Fruit fly (Drosophila melanogaster) whole organism, embryonic: ENCODE measurements around the gene CG17646.
A peak's percentile ranks its signal among the peaks of the same experiment; 100 is the strongest.

Experiments
- Atf6 ChIP-seq: fragments of 200-800 bp; sonication (Bioruptor generic); IDR thresholded peaks from 2 replicates; pipeline ENCODE4 v1.3.6; 2022; ENCODE audit warnings: missing biosample characterization, missing genetic modification characterization
- Bdp1 ChIP-seq: fragments of 200-800 bp; sonication (Bioruptor generic); optimal IDR thresholded peaks from 3 replicates; lab custom pipeline; 2016; ENCODE audit warnings: missing biosample characterization, missing genetic modification characterization
- CG10321 ChIP-seq: fragments of 200-800 bp; sonication (Bioruptor generic); IDR thresholded peaks from 2 replicates; pipeline ENCODE4 v1.3.6; 2022; ENCODE audit warnings: missing biosample characterization, missing genetic modification characterization
- CG11398 ChIP-seq: fragments of 200-800 bp; sonication (Bioruptor generic); optimal IDR thresholded peaks from 2 replicates; lab custom pipeline; 2016; ENCODE audit warnings: missing biosample characterization, missing genetic modification characterization
- CG11456 ChIP-seq: fragments of 200-800 bp; sonication (Bioruptor generic); IDR thresholded peaks from 3 replicates; pipeline ENCODE4 v1.3.6; 2022; ENCODE audit warnings: missing biosample characterization, missing genetic modification characterization
- CG11696 ChIP-seq: fragments of 200-800 bp; sonication (Bioruptor generic); IDR thresholded peaks from 2 replicates; pipeline ENCODE4 v1.3.6; 2022; ENCODE audit warnings: missing biosample characterization, missing genetic modification characterization
- CG11723 ChIP-seq: fragments of 200-800 bp; sonication (Bioruptor generic); optimal IDR thresholded peaks from 2 replicates; lab custom pipeline; 2017; ENCODE audit warnings: missing biosample characterization, mild to moderate bottlenecking, missing genetic modification characterization
- CG12769 ChIP-seq: fragments of 200-800 bp; sonication (Bioruptor generic); optimal IDR thresholded peaks from 2 replicates; lab custom pipeline; 2019; ENCODE audit warnings: missing biosample characterization, mild to moderate bottlenecking, missing genetic modification characterization, moderate library complexity
- CG12942 ChIP-seq: fragments of 200-800 bp; sonication (Bioruptor generic); optimal IDR thresholded peaks from 3 replicates; lab custom pipeline; 2016; ENCODE audit warnings: missing biosample characterization, missing genetic modification characterization
- CG13123 ChIP-seq: fragments of 200-800 bp; sonication (Bioruptor generic); optimal IDR thresholded peaks from 2 replicates; lab custom pipeline; 2016; ENCODE audit warnings: missing biosample characterization, missing genetic modification characterization
- CG13775 ChIP-seq: fragments of 200-800 bp; sonication (Bioruptor generic); optimal IDR thresholded peaks from 3 replicates; lab custom pipeline; 2017; ENCODE audit warnings: missing biosample characterization, mild to moderate bottlenecking, missing genetic modification characterization
- CG13894 ChIP-seq: fragments of 200-800 bp; sonication (Bioruptor generic); optimal IDR thresholded peaks from 3 replicates; lab custom pipeline; 2018; ENCODE audit warnings: missing biosample characterization, mild to moderate bottlenecking, missing genetic modification characterization, moderate library complexity
- CG15011 ChIP-seq: fragments of 200-800 bp; sonication (Bioruptor generic); optimal IDR thresholded peaks from 3 replicates; lab custom pipeline; 2018; ENCODE audit warnings: missing biosample characterization, mild to moderate bottlenecking, missing genetic modification characterization
- CG18262 ChIP-seq: fragments of 200-800 bp; optimal IDR thresholded peaks from 3 replicates; lab custom pipeline; 2019; ENCODE audit warnings: missing biosample characterization, mild to moderate bottlenecking, missing genetic modification characterization, moderate library complexity
- CG2199 ChIP-seq: fragments of 200-800 bp; sonication (Bioruptor generic); IDR thresholded peaks from 3 replicates; pipeline ENCODE4 v1.3.6; 2022; ENCODE audit warnings: missing biosample characterization, missing genetic modification characterization
- CG2889 ChIP-seq: fragments of 200-800 bp; sonication (Bioruptor generic); IDR thresholded peaks from 3 replicates; pipeline ENCODE4 v1.3.6; 2022; ENCODE audit warnings: missing biosample characterization, missing genetic modification characterization
- CG30431 ChIP-seq: fragments of 200-800 bp; sonication (Bioruptor generic); optimal IDR thresholded peaks from 2 replicates; lab custom pipeline; 2017; ENCODE audit warnings: missing biosample characterization, missing genetic modification characterization
- CG32532 ChIP-seq: fragments of 200-800 bp; sonication (Bioruptor generic); IDR thresholded peaks from 2 replicates; pipeline ENCODE4 v1.3.6; 2022; ENCODE audit warnings: missing biosample characterization, missing genetic modification characterization
- CG4282 ChIP-seq: fragments of 200-800 bp; sonication (Bioruptor generic); optimal IDR thresholded peaks from 2 replicates; lab custom pipeline; 2016; ENCODE audit warnings: missing biosample characterization, missing genetic modification characterization
- CG4404 ChIP-seq: fragments of 200-800 bp; sonication (Bioruptor generic); IDR thresholded peaks from 2 replicates; pipeline ENCODE4 v1.3.6; 2022; ENCODE audit warnings: missing biosample characterization, missing genetic modification characterization
- CG4424 ChIP-seq: fragments of 200-800 bp; sonication (Bioruptor generic); optimal IDR thresholded peaks from 3 replicates; lab custom pipeline; 2016; ENCODE audit warnings: missing biosample characterization, missing genetic modification characterization
- CG4730 ChIP-seq: fragments of 200-800 bp; sonication (Bioruptor generic); IDR thresholded peaks from 2 replicates; pipeline ENCODE4 v1.3.6; 2022; ENCODE audit warnings: missing biosample characterization, missing genetic modification characterization
- CG4854 ChIP-seq: fragments of 200-800 bp; sonication (Bioruptor generic); optimal IDR thresholded peaks from 2 replicates; lab custom pipeline; 2016; ENCODE audit warnings: missing biosample characterization, missing genetic modification characterization, inconsistent platforms
- CG6765 ChIP-seq: fragments of 200-800 bp; sonication (Bioruptor generic); optimal IDR thresholded peaks from 3 replicates; lab custom pipeline; 2017; ENCODE audit warnings: missing biosample characterization, mild to moderate bottlenecking, missing genetic modification characterization
- CG8765 ChIP-seq: fragments of 200-800 bp; sonication (Bioruptor generic); IDR thresholded peaks from 2 replicates; pipeline ENCODE4 v1.3.6; 2022; ENCODE audit warnings: missing biosample characterization, missing genetic modification characterization
- CG9215 ChIP-seq: fragments of 200-800 bp; sonication (Bioruptor generic); IDR thresholded peaks from 2 replicates; pipeline ENCODE4 v1.3.6; 2022; ENCODE audit warnings: missing biosample characterization, missing genetic modification characterization
- CTCF ChIP-seq: fragments of 200-800 bp; sonication (Bioruptor generic); optimal IDR thresholded peaks from 2 replicates; lab custom pipeline; 2017; ENCODE audit warnings: missing biosample characterization, mild to moderate bottlenecking, missing genetic modification characterization, moderate library complexity
- CkIIα-i1 ChIP-seq: fragments of 200-800 bp; sonication (Bioruptor generic); IDR thresholded peaks from 2 replicates; pipeline ENCODE4 v1.3.6; 2022; ENCODE audit warnings: missing biosample characterization, missing genetic modification characterization
- Ets97D ChIP-seq: fragments of 200-800 bp; sonication (Bioruptor generic); optimal IDR thresholded peaks from 3 replicates; lab custom pipeline; 2016; ENCODE audit warnings: missing biosample characterization, missing genetic modification characterization
- Hey ChIP-seq: fragments of 200-800 bp; sonication (Bioruptor generic); optimal IDR thresholded peaks from 3 replicates; lab custom pipeline; 2018; ENCODE audit warnings: missing biosample characterization, mild to moderate bottlenecking, missing genetic modification characterization
- MBD-R2 ChIP-seq: fragments of 200-800 bp; sonication (Bioruptor generic); IDR thresholded peaks from 2 replicates; pipeline ENCODE4 v1.3.6; 2022; ENCODE audit warnings: missing biosample characterization, missing genetic modification characterization
- PHDP ChIP-seq: fragments of 200-800 bp; sonication (Bioruptor generic); optimal IDR thresholded peaks from 3 replicates; lab custom pipeline; 2018; ENCODE audit warnings: missing biosample characterization, mild to moderate bottlenecking, missing genetic modification characterization, moderate library complexity
- Sin3A ChIP-seq: fragments of >200 bp; optimal IDR thresholded peaks from 2 replicates; lab custom pipeline; 2018
- Six4 ChIP-seq: fragments of 200-800 bp; sonication (Bioruptor generic); optimal IDR thresholded peaks from 2 replicates; lab custom pipeline; 2016; ENCODE audit warnings: missing biosample characterization, missing genetic modification characterization
- Sry-δ ChIP-seq: fragments of 200-800 bp; sonication (Bioruptor generic); optimal IDR thresholded peaks from 2 replicates; lab custom pipeline; 2016; ENCODE audit warnings: missing biosample characterization, missing genetic modification characterization
- ab ChIP-seq: fragments of 200-800 bp; sonication (Bioruptor generic); optimal IDR thresholded peaks from 2 replicates; lab custom pipeline; 2016; ENCODE audit warnings: missing biosample characterization, missing genetic modification characterization
- aop ChIP-seq: fragments of 200-800 bp; sonication (Bioruptor generic); IDR thresholded peaks from 2 replicates; pipeline ENCODE4 v1.3.6; 2022; ENCODE audit warnings: missing biosample characterization, missing genetic modification characterization
- ash1 ChIP-seq: fragments of 200-800 bp; sonication (Bioruptor generic); optimal IDR thresholded peaks from 2 replicates; lab custom pipeline; 2018; ENCODE audit warnings: missing biosample characterization, mild to moderate bottlenecking, missing genetic modification characterization
- ato ChIP-seq: fragments of 200-800 bp; sonication (Bioruptor generic); IDR thresholded peaks from 2 replicates; pipeline ENCODE4 v1.3.6; 2022; ENCODE audit warnings: missing biosample characterization, missing genetic modification characterization; ENCODE audit not compliant: partially characterized antibody
- bcd ChIP-seq: fragments of 200-800 bp; sonication (Bioruptor generic); optimal IDR thresholded peaks from 2 replicates; lab custom pipeline; 2017; ENCODE audit warnings: missing biosample characterization, mild to moderate bottlenecking, missing genetic modification characterization
- crc ChIP-seq: fragments of 200-800 bp; sonication (Bioruptor generic); optimal IDR thresholded peaks from 2 replicates; lab custom pipeline; 2016; ENCODE audit warnings: missing biosample characterization, missing genetic modification characterization
- fd102C ChIP-seq: fragments of 200-800 bp; sonication (Bioruptor generic); optimal IDR thresholded peaks from 2 replicates; lab custom pipeline; 2018; ENCODE audit warnings: missing biosample characterization, mild to moderate bottlenecking, missing genetic modification characterization, moderate library complexity
- h ChIP-seq: fragments of >200 bp; optimal IDR thresholded peaks from 2 replicates; lab custom pipeline; 2017
- jigr1 ChIP-seq: fragments of 200-800 bp; sonication (Bioruptor generic); IDR thresholded peaks from 3 replicates; pipeline ENCODE4 v1.3.6; 2022; ENCODE audit warnings: missing biosample characterization, missing genetic modification characterization
- mld ChIP-seq: fragments of 200-800 bp; sonication (Bioruptor generic); IDR thresholded peaks from 3 replicates; pipeline ENCODE4 v1.3.6; 2022; ENCODE audit warnings: missing biosample characterization, missing genetic modification characterization; ENCODE audit not compliant: partially characterized antibody
- pfk ChIP-seq: fragments of 200-800 bp; sonication (Bioruptor generic); optimal IDR thresholded peaks from 2 replicates; lab custom pipeline; 2018; ENCODE audit warnings: missing biosample characterization, mild to moderate bottlenecking, missing genetic modification characterization, moderate library complexity
- pnt ChIP-seq: fragments of 200-800 bp; sonication (Bioruptor generic); optimal IDR thresholded peaks from 3 replicates; lab custom pipeline; 2016; ENCODE audit warnings: missing biosample characterization, missing genetic modification characterization
- pzg ChIP-seq: fragments of 200-800 bp; sonication (Bioruptor generic); optimal IDR thresholded peaks from 3 replicates; lab custom pipeline; 2018; ENCODE audit warnings: missing biosample characterization, mild to moderate bottlenecking, missing genetic modification characterization, moderate library complexity
- sens ChIP-seq: fragments of 200-800 bp; sonication (Bioruptor generic); peaks from one replicate; lab custom pipeline; 2016; ENCODE audit warnings: missing biosample characterization, missing genetic modification characterization
- shn ChIP-seq: fragments of 200-800 bp; sonication (Bioruptor generic); optimal IDR thresholded peaks from 3 replicates; lab custom pipeline; 2016; ENCODE audit warnings: missing biosample characterization, missing genetic modification characterization
- tin ChIP-seq: fragments of 200-800 bp; sonication (Bioruptor generic); optimal IDR thresholded peaks from 3 replicates; lab custom pipeline; 2016; ENCODE audit warnings: missing biosample characterization, missing genetic modification characterization
- ttk ChIP-seq: fragments of 200-800 bp; sonication (Bioruptor generic); IDR thresholded peaks from 2 replicates; pipeline ENCODE4 v2.1.2; 2022; ENCODE audit warnings: missing biosample characterization, missing genetic modification characterization
- wek ChIP-seq: fragments of 200-800 bp; sonication (Bioruptor generic); optimal IDR thresholded peaks from 3 replicates; lab custom pipeline; 2018; ENCODE audit warnings: missing biosample characterization, mild to moderate bottlenecking, missing genetic modification characterization, moderate library complexity
- yki ChIP-seq: fragments of >200 bp; optimal IDR thresholded peaks from 3 replicates; lab custom pipeline; 2018
- zf30C ChIP-seq: fragments of 200-800 bp; sonication (Bioruptor generic); optimal IDR thresholded peaks from 3 replicates; lab custom pipeline; 2018; ENCODE audit warnings: missing biosample characterization, mild to moderate bottlenecking, missing genetic modification characterization

Gene CG17646

dm6 chr2L:1710224-1710623, 22.1 kb upstream of the CG17646 start, which contains the start of the genes CG17660 and mRpL48 (continued):
- TF ChIP-seq MBD-R2 (GFP tag; lab: Robert Waterston, UW) (peak; percentile 98), PHDP (no peak), pfk (GFP tag; lab: Kevin White, UChicago) (no peak), CG30431 (no peak), mld (GFP tag; lab: Robert Waterston, UW) (peak; percentile 72; the same call in 2 of the 3 replicates), CG4730 (GFP tag; lab: Robert Waterston, UW) (no peak), Sin3A (lab: Kevin White, UChicago) (peak; percentile 65), Ets97D (GFP tag; lab: Kevin White, UChicago) (peak; percentile 75), ab (GFP tag; lab: Kevin White, UChicago) (no peak), ash1 (GFP tag; lab: Kevin White, UChicago) (no peak), CG13775 (no peak), CG18262 (no peak), yki (lab: Kevin White, UChicago) (no peak), h (lab: Kevin White, UChicago) (no peak), Six4 (GFP tag; lab: Kevin White, UChicago) (no peak), CG4404 (GFP tag; lab: Robert Waterston, UW) (no peak), CG12769 (tag; lab: Kevin White, UChicago) (no peak), Bdp1 (GFP tag; lab: Kevin White, UChicago) (no peak), CG6765 (GFP tag; lab: Kevin White, UChicago) (no peak), pnt (GFP tag; lab: Kevin White, UChicago) (no peak), shn (GFP tag; lab: Kevin White, UChicago) (no peak), CG8765 (GFP tag; lab: Robert Waterston, UW) (no peak), fd102C (GFP tag; lab: Kevin White, UChicago) (no peak), sens (GFP tag; lab: Kevin White, UChicago) (peak; percentile 89), Hey (tag; lab: Kevin White, UChicago) (no peak), wek (GFP tag; lab: Kevin White, UChicago) (no peak), CG32532 (GFP tag; lab: Robert Waterston, UW) (no peak), CG4282 (GFP tag; lab: Kevin White, UChicago) (no peak), CG12942 (GFP tag; lab: Kevin White, UChicago) (no peak), CG15011 (GFP tag; lab: Kevin White, UChicago) (no peak), CTCF (GFP tag; lab: Kevin White, UChicago) (peak; percentile 11), ato (GFP tag; lab: Robert Waterston, UW) (peak; percentile 89), zf30C (GFP tag; lab: Kevin White, UChicago) (no peak), Atf6 (GFP tag; lab: Robert Waterston, UW) (no peak), CkIIα-i1 (no peak), CG4424 (no peak), CG11696 (GFP tag; lab: Robert Waterston, UW) (no peak), CG11398 (GFP tag; lab: Kevin White, UChicago) (peak; percentile 11), CG4854 (no peak), ttk (GFP tag; lab: Robert Waterston, UW) (no peak), CG11723 (GFP tag; lab: Kevin White, UChicago) (no peak), bcd (GFP tag; lab: Kevin White, UChicago) (peak; percentile 11), CG2199 (GFP tag; lab: Robert Waterston, UW) (0 out of 3 replicates have a peak, but pooled peaks have one; percentile 34), CG13123 (GFP tag; lab: Kevin White, UChicago) (no peak), jigr1 (GFP tag; lab: Robert Waterston, UW) (no peak), crc (GFP tag; lab: Kevin White, UChicago) (no peak), pzg (GFP tag; lab: Kevin White, UChicago) (peak; percentile 92), CG2889 (GFP tag; lab: Robert Waterston, UW) (no peak), aop (GFP tag; lab: Robert Waterston, UW) (no peak), CG11456 (no peak), Sry-δ (peak; percentile 73), CG10321 (no peak), CG13894 (tag; lab: Kevin White, UChicago) (no peak), CG9215 (GFP tag; lab: Robert Waterston, UW) (no peak), tin (GFP tag; lab: Kevin White, UChicago) (no peak)
